Fruit fly (Drosophila melanogaster) whole organism, embryonic: ENCODE data around the gene CG42449.

Experiments
- Bgb ChIP-seq: fragments of 200-800 bp; sonication (Bioruptor generic); IDR thresholded peaks from 2 replicates; pipeline ENCODE4 v1.3.6; 2022; ENCODE audit warnings: missing biosample characterization, missing genetic modification characterization; ENCODE audit not compliant: partially characterized antibody
- CG10267 ChIP-seq: fragments of 200-800 bp; sonication (Bioruptor generic); optimal IDR thresholded peaks from 2 replicates; lab custom pipeline; 2018; ENCODE audit warnings: missing biosample characterization, mild to moderate bottlenecking, missing genetic modification characterization, moderate library complexity
- CG11085 ChIP-seq: fragments of 200-800 bp; sonication (Bioruptor generic); IDR thresholded peaks from 2 replicates; pipeline ENCODE4 v1.3.6; 2022; ENCODE audit warnings: missing biosample characterization, missing genetic modification characterization
- CG12104 ChIP-seq: fragments of 200-800 bp; sonication (Bioruptor generic); optimal IDR thresholded peaks from 3 replicates; lab custom pipeline; 2016; ENCODE audit warnings: missing biosample characterization, missing genetic modification characterization
- CG12219 ChIP-seq: fragments of 200-800 bp; sonication (Bioruptor generic); optimal IDR thresholded peaks from 3 replicates; lab custom pipeline; 2018; ENCODE audit warnings: missing biosample characterization, mild to moderate bottlenecking, missing genetic modification characterization
- CG12299 ChIP-seq: fragments of 200-800 bp; sonication (Bioruptor generic); optimal IDR thresholded peaks from 2 replicates; lab custom pipeline; 2018; ENCODE audit warnings: missing biosample characterization, mild to moderate bottlenecking, missing genetic modification characterization
- CG12391 ChIP-seq: fragments of 200-800 bp; sonication (Bioruptor generic); optimal IDR thresholded peaks from 3 replicates; lab custom pipeline; 2018; ENCODE audit warnings: missing biosample characterization, mild to moderate bottlenecking, missing genetic modification characterization, moderate library complexity
- CG14050 ChIP-seq: fragments of 200-800 bp; sonication (Bioruptor generic); IDR thresholded peaks from 3 replicates; pipeline ENCODE4 v1.3.6; 2022; ENCODE audit warnings: missing biosample characterization, missing genetic modification characterization
- CG17361 ChIP-seq: fragments of 200-800 bp; sonication (Bioruptor generic); IDR thresholded peaks from 3 replicates; pipeline ENCODE4 v1.3.6; 2022; ENCODE audit warnings: missing biosample characterization, missing genetic modification characterization
- CG17829 ChIP-seq: fragments of 200-800 bp; optimal IDR thresholded peaks from 2 replicates; lab custom pipeline; 2019; ENCODE audit warnings: missing biosample characterization, mild to moderate bottlenecking, missing genetic modification characterization, moderate library complexity
- CG1792 ChIP-seq: fragments of 200-800 bp; sonication (Bioruptor generic); optimal IDR thresholded peaks from 2 replicates; lab custom pipeline; 2016; ENCODE audit warnings: missing biosample characterization, missing genetic modification characterization
- CG18011 ChIP-seq: fragments of 200-800 bp; sonication (Bioruptor generic); optimal IDR thresholded peaks from 2 replicates; lab custom pipeline; 2017; ENCODE audit warnings: missing biosample characterization, missing genetic modification characterization, mild to moderate bottlenecking, moderate library complexity, missing genotype
- CG18476 ChIP-seq: fragments of 200-800 bp; sonication (Bioruptor generic); optimal IDR thresholded peaks from 2 replicates; lab custom pipeline; 2016; ENCODE audit warnings: missing biosample characterization, mild to moderate bottlenecking, missing genetic modification characterization
- CG31365 ChIP-seq: fragments of 200-800 bp; sonication (Bioruptor generic); optimal IDR thresholded peaks from 2 replicates; lab custom pipeline; 2018; ENCODE audit warnings: missing biosample characterization, mild to moderate bottlenecking, missing genetic modification characterization
- CG32767 ChIP-seq: fragments of 200-800 bp; sonication (Bioruptor generic); IDR thresholded peaks from 2 replicates; pipeline ENCODE4 v1.3.6; 2022; ENCODE audit warnings: missing biosample characterization, missing genetic modification characterization
- CG4820 ChIP-seq: fragments of 200-800 bp; sonication (Bioruptor generic); optimal IDR thresholded peaks from 3 replicates; lab custom pipeline; 2016; ENCODE audit warnings: missing biosample characterization, missing genetic modification characterization
- CG4854 ChIP-seq: fragments of 200-800 bp; sonication (Bioruptor generic); optimal IDR thresholded peaks from 2 replicates; lab custom pipeline; 2016; ENCODE audit warnings: missing biosample characterization, missing genetic modification characterization, inconsistent platforms
- CG6689 ChIP-seq: fragments of 200-800 bp; sonication (Bioruptor generic); IDR thresholded peaks from 2 replicates; pipeline ENCODE4 v1.3.6; 2022; ENCODE audit warnings: missing biosample characterization, missing genetic modification characterization
- CG7839 ChIP-seq: fragments of 200-800 bp; sonication (Bioruptor generic); optimal IDR thresholded peaks from 3 replicates; lab custom pipeline; 2018; ENCODE audit warnings: missing biosample characterization, mild to moderate bottlenecking, missing genetic modification characterization, moderate library complexity
- CG8388 ChIP-seq: fragments of 200-800 bp; sonication (Bioruptor generic); optimal IDR thresholded peaks from 2 replicates; lab custom pipeline; 2019; ENCODE audit warnings: missing biosample characterization, mild to moderate bottlenecking, missing genetic modification characterization, moderate library complexity
- CG8944 ChIP-seq: fragments of 200-800 bp; sonication (Bioruptor generic); optimal IDR thresholded peaks from 3 replicates; lab custom pipeline; 2016; ENCODE audit warnings: missing biosample characterization, missing genetic modification characterization
- CG9215 ChIP-seq: fragments of 200-800 bp; sonication (Bioruptor generic); IDR thresholded peaks from 2 replicates; pipeline ENCODE4 v1.3.6; 2022; ENCODE audit warnings: missing biosample characterization, missing genetic modification characterization
- Camta ChIP-seq: fragments of 200-800 bp; sonication (Bioruptor generic); optimal IDR thresholded peaks from 2 replicates; lab custom pipeline; 2016; ENCODE audit warnings: missing biosample characterization, missing genetic modification characterization
- Fer2 ChIP-seq: fragments of 200-800 bp; sonication (Bioruptor generic); optimal IDR thresholded peaks from 2 replicates; lab custom pipeline; 2018; ENCODE audit warnings: missing biosample characterization, mild to moderate bottlenecking, missing genetic modification characterization, moderate library complexity
- Hey ChIP-seq: fragments of 200-800 bp; sonication (Bioruptor generic); optimal IDR thresholded peaks from 3 replicates; lab custom pipeline; 2018; ENCODE audit warnings: missing biosample characterization, mild to moderate bottlenecking, missing genetic modification characterization
- Hmx ChIP-seq: fragments of 200-800 bp; sonication (Bioruptor generic); optimal IDR thresholded peaks from 2 replicates; lab custom pipeline; 2016; ENCODE audit warnings: missing biosample characterization, missing genetic modification characterization
- Hr51 ChIP-seq, 2 experiments: fragments of 200-800 bp; sonication (Bioruptor generic); optimal IDR thresholded peaks; 2 replicates in 1 of 2; 3 replicates in 1 of 2; lab custom pipeline; 2016 to 2018; ENCODE audit warnings: missing biosample characterization in 2 of 2, missing genetic modification characterization in 2 of 2, mild to moderate bottlenecking in 1 of 2, moderate library complexity in 1 of 2
- Lhr ChIP-seq: fragments of 200-800 bp; sonication (Bioruptor generic); optimal IDR thresholded peaks from 3 replicates; lab custom pipeline; 2017; ENCODE audit warnings: mild to moderate bottlenecking, missing biosample characterization, missing genetic modification reagents, missing genetic modification characterization
- MBD-R2 ChIP-seq: fragments of 200-800 bp; sonication (Bioruptor generic); IDR thresholded peaks from 2 replicates; pipeline ENCODE4 v1.3.6; 2022; ENCODE audit warnings: missing biosample characterization, missing genetic modification characterization
- Meics ChIP-seq: fragments of 200-800 bp; sonication (Bioruptor generic); optimal IDR thresholded peaks from 2 replicates; lab custom pipeline; 2017; ENCODE audit warnings: missing biosample characterization, mild to moderate bottlenecking, missing genetic modification characterization
- NFAT ChIP-seq: fragments of 200-800 bp; sonication (Bioruptor generic); IDR thresholded peaks from 2 replicates; pipeline ENCODE4 v1.3.6; 2022; ENCODE audit warnings: missing biosample characterization, missing genetic modification characterization
- Trl ChIP-seq, 3 experiments: fragments of >200 bp in 2 of 3; fragments of 200-800 bp in 1 of 3; sonication (Bioruptor generic) in 1 of 3; optimal IDR thresholded peaks; 2 replicates in 1 of 3; 3 replicates in 2 of 3; lab custom pipeline; 2016 to 2017; ENCODE audit warnings: missing biosample characterization in 1 of 3, missing genetic modification characterization in 1 of 3
- ase ChIP-seq: fragments of 200-800 bp; sonication (Bioruptor generic); IDR thresholded peaks from 3 replicates; pipeline ENCODE4 v1.3.6; 2022; ENCODE audit warnings: missing biosample characterization, missing genetic modification characterization
- ato ChIP-seq: fragments of 200-800 bp; sonication (Bioruptor generic); IDR thresholded peaks from 2 replicates; pipeline ENCODE4 v1.3.6; 2022; ENCODE audit warnings: missing biosample characterization, missing genetic modification characterization; ENCODE audit not compliant: partially characterized antibody
- bsh ChIP-seq, 2 experiments: fragments of 200-800 bp; sonication (Bioruptor generic); optimal IDR thresholded peaks; 2 replicates each; lab custom pipeline; 2017 to 2018; ENCODE audit warnings: mild to moderate bottlenecking in 2 of 2, missing biosample characterization in 2 of 2, missing genetic modification characterization in 2 of 2, moderate library complexity in 1 of 2
- dan ChIP-seq: fragments of 200-800 bp; sonication (Bioruptor generic); IDR thresholded peaks from 2 replicates; pipeline ENCODE4 v1.3.6; 2022; ENCODE audit warnings: missing biosample characterization, missing genetic modification characterization
- fru ChIP-seq: fragments of >200 bp; optimal IDR thresholded peaks from 2 replicates; lab custom pipeline; 2017
- ftz-f1 ChIP-seq: fragments of 200-800 bp; sonication (Bioruptor generic); optimal IDR thresholded peaks from 2 replicates; lab custom pipeline; 2016; ENCODE audit warnings: missing biosample characterization, missing genetic modification characterization
- gcm2 ChIP-seq: fragments of 200-800 bp; sonication (Bioruptor generic); optimal IDR thresholded peaks from 2 replicates; lab custom pipeline; 2016; ENCODE audit warnings: missing biosample characterization, missing genetic modification characterization
- gfzf ChIP-seq: fragments of 200-800 bp; sonication (Bioruptor generic); optimal IDR thresholded peaks from 2 replicates; lab custom pipeline; 2016; ENCODE audit warnings: missing biosample characterization, mild to moderate bottlenecking, missing genetic modification characterization, moderate library complexity
- luna ChIP-seq: fragments of 200-800 bp; sonication (Bioruptor generic); optimal IDR thresholded peaks from 2 replicates; lab custom pipeline; 2016; ENCODE audit warnings: missing biosample characterization, missing genetic modification characterization
- nau ChIP-seq: fragments of 200-800 bp; sonication (Bioruptor generic); optimal IDR thresholded peaks from 3 replicates; lab custom pipeline; 2017; ENCODE audit warnings: missing biosample characterization, mild to moderate bottlenecking, missing genetic modification characterization, missing genetic modification reagents
- odd ChIP-seq: fragments of 200-800 bp; sonication (Bioruptor generic); optimal IDR thresholded peaks from 2 replicates; lab custom pipeline; 2017; ENCODE audit warnings: missing biosample characterization, mild to moderate bottlenecking, missing genetic modification characterization
- pzg ChIP-seq: fragments of 200-800 bp; sonication (Bioruptor generic); optimal IDR thresholded peaks from 3 replicates; lab custom pipeline; 2018; ENCODE audit warnings: missing biosample characterization, mild to moderate bottlenecking, missing genetic modification characterization, moderate library complexity
- toy ChIP-seq: fragments of 200-800 bp; sonication (Bioruptor generic); IDR thresholded peaks from 2 replicates; pipeline ENCODE4 v1.3.6; 2022; ENCODE audit warnings: missing biosample characterization, missing genetic modification characterization
- unpg ChIP-seq: fragments of 200-800 bp; sonication (Bioruptor generic); optimal IDR thresholded peaks from 3 replicates; lab custom pipeline; 2018; ENCODE audit warnings: missing biosample characterization, mild to moderate bottlenecking, missing genetic modification characterization, moderate library complexity
- vvl ChIP-seq: fragments of 200-800 bp; sonication (Bioruptor generic); IDR thresholded peaks from 2 replicates; pipeline ENCODE4 v1.3.6; 2022; ENCODE audit warnings: missing biosample characterization, missing genetic modification characterization
- wdn ChIP-seq: fragments of 200-800 bp; sonication (Bioruptor generic); IDR thresholded peaks from 2 replicates; pipeline ENCODE4 v1.3.6; 2022; ENCODE audit warnings: missing biosample characterization, missing genetic modification characterization
- wek ChIP-seq: fragments of 200-800 bp; sonication (Bioruptor generic); optimal IDR thresholded peaks from 3 replicates; lab custom pipeline; 2018; ENCODE audit warnings: missing biosample characterization, mild to moderate bottlenecking, missing genetic modification characterization, moderate library complexity

The CG42449 gene

DNA sequence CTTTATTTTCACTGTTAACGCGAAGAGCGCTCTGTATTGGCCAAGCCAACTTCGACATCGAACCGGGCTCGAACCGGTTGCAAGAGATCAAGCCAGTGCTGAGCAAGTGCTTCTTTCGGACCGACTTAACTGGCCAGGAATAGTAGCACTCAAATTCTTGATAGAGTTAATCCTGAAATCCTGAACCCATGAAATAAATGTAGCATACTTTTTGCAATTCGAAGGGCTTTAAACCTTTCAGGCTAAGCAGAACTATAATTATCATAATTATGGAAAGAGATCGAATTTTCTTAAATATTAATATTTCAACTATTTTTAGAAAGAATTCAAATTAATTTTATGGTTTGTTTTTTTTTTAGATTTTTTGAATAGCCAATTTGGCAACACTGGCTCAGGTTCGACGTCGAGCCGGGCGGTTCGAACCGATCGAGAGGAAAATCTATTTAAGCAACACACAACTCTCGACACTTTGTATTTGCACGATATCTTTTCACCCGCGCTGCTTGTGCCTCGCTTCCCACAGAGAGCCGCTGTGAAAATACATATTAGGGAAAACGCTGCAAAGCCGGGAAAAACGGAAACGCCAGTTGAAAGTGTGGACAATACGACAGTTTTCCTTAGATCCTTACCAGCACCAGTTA is 15.2 kb downstream of the CG42449 start, which contains the start of gene AdamTS-B (continued):
- TF ChIP-seq CG8944: no peak
- 0 out of 2 replicates have a peak, but pooled peaks have one; percentile 35 for TF ChIP-seq Bgb (GFP tag; lab: Robert Waterston, UW)
- TF ChIP-seq CG10267 (tag; lab: Kevin White, UChicago): peak; percentile 41
- no peak for TF ChIP-seq CG18011
- TF ChIP-seq Camta: no peak
- no peak for TF ChIP-seq Hmx (GFP tag; lab: Kevin White, UChicago)
- no peak for TF ChIP-seq MBD-R2 (GFP tag; lab: Robert Waterston, UW)
- TF ChIP-seq CG4820: no peak
- TF ChIP-seq CG31365 (tag; lab: Kevin White, UChicago): no peak
- peak; percentile 53 for TF ChIP-seq CG7839 (tag; lab: Kevin White, UChicago)
- peak; percentile 46 to 47 for TF ChIP-seq bsh (GFP tag; optimal IDR thresholded peaks at IDR 0.05; lab: Kevin White, UChicago)
- peak; percentile 20 for TF ChIP-seq CG8388 (GFP tag; lab: Kevin White, UChicago)
- no peak for TF ChIP-seq CG4854 (GFP tag; lab: Kevin White, UChicago)
- no peak for TF ChIP-seq odd
- no peak for TF ChIP-seq luna (GFP tag; lab: Kevin White, UChicago)
- no peak for TF ChIP-seq ato (GFP tag; lab: Robert Waterston, UW)
- TF ChIP-seq CG12104 (GFP tag; lab: Kevin White, UChicago): no peak
- TF ChIP-seq Hr51 (GFP tag; optimal IDR thresholded peaks at IDR 0.05; lab: Kevin White, UChicago): peak in 1 of 2 experiments; percentile 65
- no peak for TF ChIP-seq CG12299
- TF ChIP-seq nau: no peak
- 0 out of 2 replicates have a peak, but pooled peaks have one; percentile 27 for TF ChIP-seq CG32767 (GFP tag; lab: Robert Waterston, UW)
- TF ChIP-seq Hey (tag; lab: Kevin White, UChicago): no peak
- TF ChIP-seq fru: no peak
- TF ChIP-seq Lhr: no peak
- TF ChIP-seq CG12391 (tag; lab: Kevin White, UChicago): peak; percentile 66
- TF ChIP-seq CG9215: peak; percentile 28; the same call in 1 of the 2 replicates
- no peak for TF ChIP-seq Fer2 (tag; lab: Kevin White, UChicago)
- TF ChIP-seq CG17829 (tag; lab: Kevin White, UChicago): peak; percentile 19
- no peak for TF ChIP-seq ftz-f1 (GFP tag; lab: Kevin White, UChicago)
- TF ChIP-seq NFAT (GFP tag; lab: Robert Waterston, UW): no peak
- 0 out of 3 replicates have a peak, but pooled peaks have one; percentile 15 for TF ChIP-seq CG14050 (GFP tag; lab: Robert Waterston, UW)
- TF ChIP-seq unpg: peak; percentile 47
- no peak for TF ChIP-seq pzg (GFP tag; lab: Kevin White, UChicago)
- TF ChIP-seq CG17361 (GFP tag; lab: Robert Waterston, UW): peak; percentile 72
- TF ChIP-seq ase (GFP tag; lab: Robert Waterston, UW): no peak
- TF ChIP-seq wek (GFP tag; lab: Kevin White, UChicago): no peak
- TF ChIP-seq vvl (GFP tag; lab: Robert Waterston, UW): peak; percentile 61; the same call in 1 of the 2 replicates
- peak; percentile 54 for TF ChIP-seq CG6689 (GFP tag; lab: Robert Waterston, UW)
- TF ChIP-seq dan: no peak
- TF ChIP-seq Trl (optimal IDR thresholded peaks at IDR 0.05; lab: Kevin White, UChicago): no peak
- TF ChIP-seq Trl (GFP tag; optimal IDR thresholded peaks at IDR 0.05; lab: Kevin White, UChicago): no peak
- TF ChIP-seq Meics (GFP tag; lab: Kevin White, UChicago): peak; percentile 62
- no peak for TF ChIP-seq toy (GFP tag; lab: Robert Waterston, UW)
- no peak for TF ChIP-seq CG12219 (GFP tag; lab: Kevin White, UChicago)
- no peak for TF ChIP-seq gcm2 (GFP tag; lab: Kevin White, UChicago)
- TF ChIP-seq gfzf: no peak
- TF ChIP-seq CG18476 (GFP tag; lab: Kevin White, UChicago): no peak
- no peak for TF ChIP-seq CG11085 (GFP tag; lab: Robert Waterston, UW)
- TF ChIP-seq CG1792 (GFP tag; lab: Kevin White, UChicago): no peak
- TF ChIP-seq wdn (GFP tag; lab: Robert Waterston, UW): no peak
